Fruit fly (Drosophila melanogaster) whole organism, prepupa: ENCODE results near the gene JMJD7.

Experiments
- CG10631 ChIP-seq: fragments of 200-800 bp; sonication (Bioruptor generic); optimal IDR thresholded peaks from 2 replicates; lab custom pipeline; 2016; ENCODE audit warnings: missing biosample characterization, missing genetic modification characterization
- CG6276 ChIP-seq: fragments of 200-800 bp; sonication (Bioruptor generic); optimal IDR thresholded peaks from 2 replicates; lab custom pipeline; 2017; ENCODE audit warnings: missing biosample characterization, mild to moderate bottlenecking, missing genetic modification characterization
- CG6808 ChIP-seq: fragments of 200-800 bp; sonication (Bioruptor generic); optimal IDR thresholded peaks from 3 replicates; lab custom pipeline; 2017; ENCODE audit warnings: missing biosample characterization, missing genetic modification characterization, mild to moderate bottlenecking, moderate library complexity, missing genetic modification reagents
- Lpt ChIP-seq: fragments of 200-800 bp; sonication (Bioruptor generic); optimal IDR thresholded peaks from 3 replicates; lab custom pipeline; 2016; ENCODE audit warnings: missing biosample characterization, missing genetic modification characterization

DNA sequence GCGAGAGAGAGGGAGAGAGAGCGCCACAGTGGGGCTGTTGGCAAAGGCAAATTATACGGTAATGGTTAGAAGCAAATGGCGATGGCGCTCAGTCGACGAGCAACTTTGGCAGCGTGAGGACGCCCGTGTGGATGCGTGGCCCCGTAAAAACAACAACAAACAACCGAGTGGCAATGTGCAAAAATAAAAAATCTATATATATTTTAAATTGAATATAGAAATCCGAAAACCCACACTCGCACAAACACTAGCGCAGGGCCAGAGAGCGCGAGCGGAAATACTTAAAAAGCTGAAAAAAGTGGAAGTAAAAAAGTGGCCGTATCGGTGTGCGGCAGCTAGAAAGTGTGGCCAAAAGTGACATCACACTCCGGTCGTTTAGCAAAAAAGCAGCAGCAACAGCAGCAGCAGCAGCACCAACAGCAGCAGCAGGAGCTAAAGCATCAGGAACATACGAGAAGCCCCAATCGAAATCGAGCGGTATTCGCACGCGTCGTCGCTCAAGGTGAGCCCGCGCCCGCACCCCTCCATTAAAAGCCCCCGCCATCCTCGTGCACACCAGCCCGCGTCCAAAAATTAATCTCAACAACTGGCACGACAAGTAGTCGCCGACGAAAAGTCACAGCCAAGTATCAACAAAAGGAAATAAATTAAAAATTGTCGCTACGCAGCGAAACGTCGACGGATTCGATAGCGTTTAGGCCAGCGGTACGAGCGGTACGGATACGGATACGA is 27.5 kb upstream of the JMJD7 start, which contains the start of gene stv:
- TF ChIP-seq CG6808 (GFP tag; lab: Kevin White, UChicago) (no peak), CG6276 (GFP tag; lab: Kevin White, UChicago) (no peak), Lpt (GFP tag; lab: Kevin White, UChicago) (no peak), CG10631 (GFP tag; lab: Kevin White, UChicago) (no peak)
